ENCODE assay signal across 1 fruit fly cellular context in genomic region chr2L:1638650-1639549, dm6.
TF ChIP-seq lines count a peak whose summit lies in the region.

No protein-coding gene starts in this region.

TF ChIP-seq in whole organism, embryonic, 481 proteins besides CTCF, POLR2A, EP300 and RAD21 (continued from another document and continues in another):
- peak; percentile 98 for TF ChIP-seq CG1602 (GFP tag; optimal IDR thresholded peaks at IDR 0.05; lab: Kevin White, UChicago)
- TF ChIP-seq Ssrp (tag; optimal IDR thresholded peaks at IDR 0.05; lab: Kevin White, UChicago): peak; percentile 99
- peak; percentile 95 for TF ChIP-seq Dad (GFP tag; optimal IDR thresholded peaks at IDR 0.05; lab: Kevin White, UChicago)
- peak; percentile 89 for TF ChIP-seq CG8290 (GFP tag; optimal IDR thresholded peaks at IDR 0.05; lab: Kevin White, UChicago)
- TF ChIP-seq CG8290 (tag; optimal IDR thresholded peaks at IDR 0.05; lab: Kevin White, UChicago): peak in 1 of 2 experiments; percentile 81
- TF ChIP-seq esg (GFP tag; conservative IDR thresholded peaks at IDR 0.05; lab: Robert Waterston, UW): peak; percentile 99
- TF ChIP-seq CG6683 (GFP tag; optimal IDR thresholded peaks at IDR 0.05; lab: Kevin White, UChicago): peak; percentile 97
- TF ChIP-seq CG30020 (tag; optimal IDR thresholded peaks at IDR 0.05; lab: Kevin White, UChicago): peak; percentile 86
- TF ChIP-seq HLH3B (GFP tag; IDR thresholded peaks at IDR 0.05; lab: Robert Waterston, UW): peak; percentile 98
- TF ChIP-seq CG1603 (tag; optimal IDR thresholded peaks at IDR 0.05; lab: Kevin White, UChicago): peak; percentile 73
- TF ChIP-seq CG8478 (optimal IDR thresholded peaks at IDR 0.05; lab: Kevin White, UChicago): no peak
- peak; percentile 98 for TF ChIP-seq gro (GFP tag; optimal IDR thresholded peaks at IDR 0.05; lab: Kevin White, UChicago)
- peak; percentile 45; the same call in 1 of the 2 replicates for TF ChIP-seq CG4360 (GFP tag; IDR thresholded peaks at IDR 0.05; lab: Robert Waterston, UW)
- TF ChIP-seq ap (GFP tag; IDR thresholded peaks at IDR 0.05; lab: Robert Waterston, UW): peak; percentile 93
- peak; percentile 99 for TF ChIP-seq CG18262 (tag; optimal IDR thresholded peaks at IDR 0.05; lab: Kevin White, UChicago)
- peak; percentile 96 for TF ChIP-seq CG18764 (GFP tag; optimal IDR thresholded peaks at IDR 0.05; lab: Kevin White, UChicago)
- peak; percentile 100 for TF ChIP-seq Sox100B (GFP tag; optimal IDR thresholded peaks at IDR 0.05; lab: Kevin White, UChicago)
- peak; percentile 97 for TF ChIP-seq chif (GFP tag; optimal IDR thresholded peaks at IDR 0.05; lab: Kevin White, UChicago)
- TF ChIP-seq ato (GFP tag; IDR thresholded peaks at IDR 0.05; lab: Robert Waterston, UW; ENCODE audit: partially characterized antibody): no peak
- TF ChIP-seq CG13424 (tag; optimal IDR thresholded peaks at IDR 0.05; lab: Kevin White, UChicago): peak; percentile 99
- TF ChIP-seq run (tag; optimal IDR thresholded peaks at IDR 0.05; lab: Kevin White, UChicago): peak; percentile 99
- peak; percentile 97 for TF ChIP-seq CHES-1-like (GFP tag; optimal IDR thresholded peaks at IDR 0.05; lab: Kevin White, UChicago)
- TF ChIP-seq Gsc (GFP tag; IDR thresholded peaks at IDR 0.05; lab: Robert Waterston, UW): peak; percentile 94
- peak; percentile 89 for TF ChIP-seq ken (GFP tag; IDR thresholded peaks at IDR 0.05; lab: Robert Waterston, UW)
- TF ChIP-seq HmgZ (tag; optimal IDR thresholded peaks at IDR 0.05; lab: Kevin White, UChicago): peak; percentile 98
- TF ChIP-seq Neu2 (GFP tag; optimal IDR thresholded peaks at IDR 0.05; lab: Kevin White, UChicago; ENCODE audit: borderline replicate concordance): peak; percentile 86
- peak; percentile 100 for TF ChIP-seq Ets65A (GFP tag; lab: Kevin White, UChicago)
- peak; percentile 93 for TF ChIP-seq CG8281 (tag; optimal IDR thresholded peaks at IDR 0.05; lab: Kevin White, UChicago)
- TF ChIP-seq Mad (GFP tag; optimal IDR thresholded peaks at IDR 0.05; lab: Kevin White, UChicago): peak; percentile 98
- TF ChIP-seq lbe (GFP tag; optimal IDR thresholded peaks at IDR 0.05; lab: Kevin White, UChicago): no peak
- TF ChIP-seq MESR4 (GFP tag; optimal IDR thresholded peaks at IDR 0.05; lab: Kevin White, UChicago): peak; percentile 38
- peak; percentile 79 for TF ChIP-seq CG4707 (GFP tag; optimal IDR thresholded peaks at IDR 0.05; lab: Kevin White, UChicago)
- TF ChIP-seq twi (tag; optimal IDR thresholded peaks at IDR 0.05; lab: Kevin White, UChicago): peak; percentile 96
- peak; percentile 96 for TF ChIP-seq D19B (GFP tag; optimal IDR thresholded peaks at IDR 0.05; lab: Kevin White, UChicago)
- TF ChIP-seq nom (GFP tag; optimal IDR thresholded peaks at IDR 0.05; lab: Kevin White, UChicago): no peak
- TF ChIP-seq gsb-n (tag; optimal IDR thresholded peaks at IDR 0.05; lab: Kevin White, UChicago): peak; percentile 94
- peak; percentile 89 for TF ChIP-seq CG10565 (GFP tag; optimal IDR thresholded peaks at IDR 0.05; lab: Kevin White, UChicago)
- TF ChIP-seq CG6813 (GFP tag; optimal IDR thresholded peaks at IDR 0.05; lab: Kevin White, UChicago): peak; percentile 93
- peak; percentile 94 for TF ChIP-seq CG7987 (GFP tag; optimal IDR thresholded peaks at IDR 0.05; lab: Kevin White, UChicago)
- TF ChIP-seq Side (GFP tag; optimal IDR thresholded peaks at IDR 0.05; lab: Kevin White, UChicago): peak; percentile 96
- peak; percentile 37 for TF ChIP-seq CG9797 (GFP tag; optimal IDR thresholded peaks at IDR 0.05; lab: Kevin White, UChicago)
- TF ChIP-seq CG12236 (GFP tag; optimal IDR thresholded peaks at IDR 0.05; lab: Kevin White, UChicago): peak; percentile 92
- TF ChIP-seq dmrt11E (tag; optimal IDR thresholded peaks at IDR 0.05; lab: Kevin White, UChicago): peak; percentile 63
- TF ChIP-seq Atf3 (GFP tag; optimal IDR thresholded peaks at IDR 0.05; lab: Kevin White, UChicago): peak; percentile 94
- peak; percentile 92 for TF ChIP-seq her (GFP tag; optimal IDR thresholded peaks at IDR 0.05; lab: Kevin White, UChicago)
- TF ChIP-seq CG17802 (tag; optimal IDR thresholded peaks at IDR 0.05; lab: Kevin White, UChicago): peak; percentile 80
- TF ChIP-seq CG17361 (GFP tag; IDR thresholded peaks at IDR 0.05; lab: Robert Waterston, UW): peak; percentile 98
- peak; percentile 99 for TF ChIP-seq CG8924 (tag; optimal IDR thresholded peaks at IDR 0.05; lab: Kevin White, UChicago)
- TF ChIP-seq jumu (GFP tag; optimal IDR thresholded peaks at IDR 0.05; lab: Kevin White, UChicago): peak; percentile 96
- peak; percentile 86 for TF ChIP-seq CG8765 (GFP tag; IDR thresholded peaks at IDR 0.05; lab: Robert Waterston, UW)
- TF ChIP-seq ATbp (GFP tag; optimal IDR thresholded peaks at IDR 0.05; lab: Kevin White, UChicago): peak; percentile 97
- peak; percentile 76; the same call in 2 of the 3 replicates for TF ChIP-seq sr (GFP tag; IDR thresholded peaks at IDR 0.05; lab: Robert Waterston, UW)
- peak; percentile 96 for TF ChIP-seq CG43689 (GFP tag; IDR thresholded peaks at IDR 0.05; lab: Robert Waterston, UW)
- peak; percentile 97 for TF ChIP-seq CG4617 (GFP tag; optimal IDR thresholded peaks at IDR 0.05; lab: Kevin White, UChicago; ENCODE audit: borderline replicate concordance)
- TF ChIP-seq btn (GFP tag; optimal IDR thresholded peaks at IDR 0.05; lab: Kevin White, UChicago): peak; percentile 94
- peak; percentile 86 for TF ChIP-seq trem (tag; optimal IDR thresholded peaks at IDR 0.05; lab: Kevin White, UChicago)
- TF ChIP-seq CG42726 (GFP tag; IDR thresholded peaks at IDR 0.05; lab: Robert Waterston, UW; ENCODE audit: partially characterized antibody): no peak
- peak; percentile 95 for TF ChIP-seq wdn (GFP tag; IDR thresholded peaks at IDR 0.05; lab: Robert Waterston, UW)
- no peak for TF ChIP-seq HLH4C (GFP tag; IDR thresholded peaks at IDR 0.05; lab: Robert Waterston, UW; ENCODE audit: partially characterized antibody)
- peak; percentile 99 for TF ChIP-seq CG11695 (GFP tag; IDR thresholded peaks at IDR 0.05; lab: Robert Waterston, UW)
- TF ChIP-seq CG11504 (tag; optimal IDR thresholded peaks at IDR 0.05; lab: Kevin White, UChicago): peak; percentile 99
- peak; percentile 95 for TF ChIP-seq gt (GFP tag; IDR thresholded peaks at IDR 0.05; lab: Robert Waterston, UW)
- peak; percentile 86 for TF ChIP-seq CG17186 (GFP tag; optimal IDR thresholded peaks at IDR 0.05; lab: Kevin White, UChicago)
- TF ChIP-seq gsb (GFP tag; IDR thresholded peaks at IDR 0.05; lab: Robert Waterston, UW): peak; percentile 99
- TF ChIP-seq ac (GFP tag; optimal IDR thresholded peaks at IDR 0.05; lab: Kevin White, UChicago): peak; percentile 56
- peak; percentile 94 for TF ChIP-seq CG3838 (GFP tag; optimal IDR thresholded peaks at IDR 0.05; lab: Kevin White, UChicago)
- no peak for TF ChIP-seq vnd (GFP tag; IDR thresholded peaks at IDR 0.05; lab: Robert Waterston, UW; ENCODE audit: partially characterized antibody)
- peak; percentile 97 for TF ChIP-seq Asciz (GFP tag; optimal IDR thresholded peaks at IDR 0.05; lab: Kevin White, UChicago)
- peak; percentile 83 for TF ChIP-seq CG15073 (GFP tag; optimal IDR thresholded peaks at IDR 0.05; lab: Kevin White, UChicago)
- TF ChIP-seq grn (GFP tag; optimal IDR thresholded peaks at IDR 0.05; lab: Kevin White, UChicago): peak; percentile 90
- TF ChIP-seq CG30431 (GFP tag; optimal IDR thresholded peaks at IDR 0.05; lab: Kevin White, UChicago): peak; percentile 97
- peak; percentile 16 for TF ChIP-seq pzg (GFP tag; optimal IDR thresholded peaks at IDR 0.05; lab: Kevin White, UChicago)
- no peak for TF ChIP-seq tna (GFP tag; IDR thresholded peaks at IDR 0.05; lab: Robert Waterston, UW; ENCODE audit: partially characterized antibody)
- TF ChIP-seq caup (GFP tag; optimal IDR thresholded peaks at IDR 0.05; lab: Kevin White, UChicago; ENCODE audit: severe bottlenecking): peak; percentile 98
- TF ChIP-seq onecut (GFP tag; IDR thresholded peaks at IDR 0.05; lab: Robert Waterston, UW): peak; percentile 91
- TF ChIP-seq Drgx (GFP tag; IDR thresholded peaks at IDR 0.05; lab: Robert Waterston, UW): peak; percentile 73
- peak; percentile 99 for TF ChIP-seq Bteb2 (GFP tag; optimal IDR thresholded peaks at IDR 0.05; lab: Kevin White, UChicago)
- TF ChIP-seq sna (GFP tag; IDR thresholded peaks at IDR 0.05; lab: Robert Waterston, UW; ENCODE audit: partially characterized antibody): no peak
- TF ChIP-seq Hmr (GFP tag; optimal IDR thresholded peaks at IDR 0.05; lab: Kevin White, UChicago): peak; percentile 99
- TF ChIP-seq knrl (GFP tag; IDR thresholded peaks at IDR 0.05; lab: Robert Waterston, UW; ENCODE audit: partially characterized antibody): 0 out of 3 replicates have a peak, but pooled peaks have one; percentile 15
- peak; percentile 97 for TF ChIP-seq CG11723 (GFP tag; optimal IDR thresholded peaks at IDR 0.05; lab: Kevin White, UChicago)
- TF ChIP-seq CG10462 (GFP tag; optimal IDR thresholded peaks at IDR 0.05; lab: Kevin White, UChicago): peak; percentile 96
- TF ChIP-seq CG14050 (GFP tag; IDR thresholded peaks at IDR 0.05; lab: Robert Waterston, UW): peak; percentile 97
- TF ChIP-seq cad (GFP tag; optimal IDR thresholded peaks at IDR 0.05; lab: Kevin White, UChicago): no peak
- TF ChIP-seq CG18011 (GFP tag; optimal IDR thresholded peaks at IDR 0.05; lab: Kevin White, UChicago): peak; percentile 89
- TF ChIP-seq da (GFP tag; optimal IDR thresholded peaks at IDR 0.05; lab: Kevin White, UChicago): peak; percentile 94
- peak; percentile 5 for TF ChIP-seq kni (GFP tag; optimal IDR thresholded peaks at IDR 0.05; lab: Kevin White, UChicago)
- peak; percentile 97 for TF ChIP-seq CG7357 (GFP tag; IDR thresholded peaks at IDR 0.05; lab: Robert Waterston, UW)
- TF ChIP-seq en (GFP tag; optimal IDR thresholded peaks at IDR 0.05; lab: Kevin White, UChicago): peak; percentile 86
- TF ChIP-seq E2f1 (GFP tag; IDR thresholded peaks at IDR 0.05; lab: Robert Waterston, UW): peak; percentile 99
- peak; percentile 98 for TF ChIP-seq CG34422 (GFP tag; IDR thresholded peaks at IDR 0.05; lab: Robert Waterston, UW)
- peak; percentile 82 for TF ChIP-seq Dip2 (GFP tag; IDR thresholded peaks at IDR 0.05; lab: Robert Waterston, UW)
- peak; percentile 51 for TF ChIP-seq cg (GFP tag; optimal IDR thresholded peaks at IDR 0.05; lab: Kevin White, UChicago)
- peak; percentile 81 for TF ChIP-seq dan (GFP tag; IDR thresholded peaks at IDR 0.05; lab: Robert Waterston, UW)
- TF ChIP-seq prd (optimal IDR thresholded peaks at IDR 0.05; lab: Kevin White, UChicago): no peak
- peak; percentile 99 for TF ChIP-seq prd (GFP tag; IDR thresholded peaks at IDR 0.05; lab: Robert Waterston, UW)
- peak; percentile 96 for TF ChIP-seq Ravus (GFP tag; IDR thresholded peaks at IDR 0.05; lab: Robert Waterston, UW)
- peak; percentile 89 for TF ChIP-seq CG3065 (GFP tag; optimal IDR thresholded peaks at IDR 0.05; lab: Kevin White, UChicago)
- TF ChIP-seq phol (tag; optimal IDR thresholded peaks at IDR 0.05; lab: Kevin White, UChicago): peak; percentile 98
- peak; percentile 96 for TF ChIP-seq trh (GFP tag; optimal IDR thresholded peaks at IDR 0.05; lab: Kevin White, UChicago)
- TF ChIP-seq TFAM (GFP tag; optimal IDR thresholded peaks at IDR 0.05; lab: Kevin White, UChicago): peak; percentile 79
- TF ChIP-seq peb (GFP tag; IDR thresholded peaks at IDR 0.05; lab: Robert Waterston, UW): peak; percentile 96
- TF ChIP-seq Hr78 (GFP tag; optimal IDR thresholded peaks at IDR 0.05; lab: Kevin White, UChicago): peak in 1 of 2 experiments; percentile 93
- TF ChIP-seq CG11247 (GFP tag; IDR thresholded peaks at IDR 0.05; lab: Robert Waterston, UW): peak; percentile 95
- peak; percentile 72 for TF ChIP-seq fd64A (GFP tag; optimal IDR thresholded peaks at IDR 0.05; lab: Kevin White, UChicago)
- TF ChIP-seq gem (tag; optimal IDR thresholded peaks at IDR 0.05; lab: Kevin White, UChicago): peak; percentile 99
- peak in 1 of 3 experiments; percentile 89 for TF ChIP-seq lola (GFP tag; optimal IDR thresholded peaks at IDR 0.05; lab: Kevin White, UChicago)
- peak; percentile 99 for TF ChIP-seq CG18619 (GFP tag; optimal IDR thresholded peaks at IDR 0.05; lab: Kevin White, UChicago)
- TF ChIP-seq Atf6 (GFP tag; IDR thresholded peaks at IDR 0.05; lab: Robert Waterston, UW): peak; percentile 99
- peak; percentile 94 for TF ChIP-seq CG11398 (GFP tag; optimal IDR thresholded peaks at IDR 0.05; lab: Kevin White, UChicago)
- peak; percentile 98 for TF ChIP-seq CG1647 (GFP tag; optimal IDR thresholded peaks at IDR 0.05; lab: Kevin White, UChicago)
- TF ChIP-seq salm (tag; optimal IDR thresholded peaks at IDR 0.05; lab: Kevin White, UChicago): peak; percentile 98
- TF ChIP-seq gcm (GFP tag; optimal IDR thresholded peaks at IDR 0.05; lab: Kevin White, UChicago): peak; percentile 96
- peak; percentile 99 for TF ChIP-seq CG12391 (tag; optimal IDR thresholded peaks at IDR 0.05; lab: Kevin White, UChicago)
- TF ChIP-seq al (GFP tag; IDR thresholded peaks at IDR 0.05; lab: Robert Waterston, UW): peak; percentile 99
- TF ChIP-seq sim (GFP tag; IDR thresholded peaks at IDR 0.05; lab: Robert Waterston, UW): peak; percentile 84
- peak; percentile 99 for TF ChIP-seq lilli (GFP tag; optimal IDR thresholded peaks at IDR 0.05; lab: Kevin White, UChicago)
- peak; percentile 97 for TF ChIP-seq CG6765 (GFP tag; optimal IDR thresholded peaks at IDR 0.05; lab: Kevin White, UChicago)
- TF ChIP-seq CG17328 (GFP tag; IDR thresholded peaks at IDR 0.05; lab: Robert Waterston, UW): peak; percentile 90
- TF ChIP-seq ind (GFP tag; optimal IDR thresholded peaks at IDR 0.05; lab: Kevin White, UChicago): peak; percentile 99
- peak; percentile 87 for TF ChIP-seq Optix (GFP tag; IDR thresholded peaks at IDR 0.05; lab: Robert Waterston, UW)
- TF ChIP-seq Hey (tag; optimal IDR thresholded peaks at IDR 0.05; lab: Kevin White, UChicago): peak; percentile 78
- TF ChIP-seq Bgb (GFP tag; IDR thresholded peaks at IDR 0.05; lab: Robert Waterston, UW; ENCODE audit: partially characterized antibody): no peak
- peak; percentile 90; the same call in 2 of the 3 replicates for TF ChIP-seq ci (GFP tag; IDR thresholded peaks at IDR 0.05; lab: Robert Waterston, UW)
- TF ChIP-seq CG1529 (GFP tag; optimal IDR thresholded peaks at IDR 0.05; lab: Kevin White, UChicago): peak; percentile 96
- TF ChIP-seq CG33213 (GFP tag; optimal IDR thresholded peaks at IDR 0.05; lab: Kevin White, UChicago): peak; percentile 97
- TF ChIP-seq pan (optimal IDR thresholded peaks at IDR 0.05; lab: Kevin White, UChicago): no peak
- peak in 1 of 2 experiments; percentile 98 for TF ChIP-seq pan (GFP tag; optimal IDR thresholded peaks at IDR 0.05 in 1 of 2, IDR thresholded peaks at IDR 0.05 in 1 of 2)
- TF ChIP-seq hbn (GFP tag; IDR thresholded peaks at IDR 0.05; lab: Robert Waterston, UW; ENCODE audit: partially characterized antibody): no peak
- peak; percentile 96 for TF ChIP-seq Antp (GFP tag; optimal IDR thresholded peaks at IDR 0.05; lab: Kevin White, UChicago)
